Fruit fly (Drosophila melanogaster): Measurements from ENCODE around the gene eIF4E1.

Gene eIF4E1

DNA sequence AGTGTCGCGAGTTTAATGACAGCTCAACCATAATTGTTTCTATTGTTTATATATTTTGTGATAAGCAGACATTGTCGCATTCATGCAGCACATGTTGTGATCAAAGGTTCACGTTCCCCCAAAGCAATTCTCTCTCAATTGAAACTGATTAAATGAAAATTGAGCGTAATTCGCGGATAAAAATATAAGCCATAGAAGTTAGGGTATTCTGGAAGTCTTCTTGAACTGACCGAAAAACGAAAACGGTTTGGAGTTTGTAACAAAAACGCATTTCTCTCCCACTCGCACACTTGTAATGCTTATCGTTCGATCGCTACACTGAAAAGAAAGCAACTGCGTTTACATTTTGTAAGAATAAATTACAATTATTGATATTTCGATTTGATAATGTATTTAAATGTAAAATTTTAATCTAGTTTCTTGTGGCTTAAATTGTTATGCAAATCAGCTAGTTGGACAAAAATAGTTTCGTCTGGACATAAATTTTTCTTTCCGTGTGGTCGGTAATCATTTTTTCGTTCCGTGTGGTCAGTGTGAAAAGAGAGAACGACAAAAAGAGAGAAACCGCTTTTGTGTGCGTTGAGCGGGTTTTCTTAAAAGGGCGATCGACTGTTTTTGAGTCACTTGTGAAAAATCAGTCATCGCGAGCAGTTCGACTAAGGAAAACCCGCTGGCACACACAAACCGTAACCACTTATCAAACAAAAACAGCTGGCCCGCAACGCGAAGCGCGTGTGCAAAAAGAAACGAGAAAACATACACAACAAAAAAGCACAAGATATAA, 20.6 kb upstream of the eIF4E1 start, which contains the start of gene aay (continued):
- TF ChIP-seq gcm (GFP tag; optimal IDR thresholded peaks at IDR 0.05) (peak; percentile 100), nmo (GFP tag; optimal IDR thresholded peaks at IDR 0.05) (peak; percentile 99), ham (GFP tag; IDR thresholded peaks at IDR 0.05) (peak; percentile 92), Hey (tag; optimal IDR thresholded peaks at IDR 0.05) (peak; percentile 79), CG4424 (GFP tag; optimal IDR thresholded peaks at IDR 0.05) (peak; percentile 99), nerfin-2 (GFP tag; IDR thresholded peaks at IDR 0.05; ENCODE audit: partially characterized antibody) (no peak), CG12391 (tag; optimal IDR thresholded peaks at IDR 0.05) (peak; percentile 100), ap (GFP tag; IDR thresholded peaks at IDR 0.05) (peak; percentile 97), psq (GFP tag; optimal IDR thresholded peaks at IDR 0.05) (peak; percentile 96), tap (tag; optimal IDR thresholded peaks at IDR 0.05) (peak; percentile 99), CG12219 (GFP tag; optimal IDR thresholded peaks at IDR 0.05) (peak; percentile 98), Fer3 (tag; optimal IDR thresholded peaks at IDR 0.05) (peak; percentile 99), h (optimal IDR thresholded peaks at IDR 0.05) (no peak), CG43689 (GFP tag; IDR thresholded peaks at IDR 0.05) (peak; percentile 90), ase (GFP tag; IDR thresholded peaks at IDR 0.05) (peak; percentile 98), CG13624 (GFP tag; optimal IDR thresholded peaks at IDR 0.05) (peak; percentile 99), CG10654 (GFP tag; optimal IDR thresholded peaks at IDR 0.05) (peak; percentile 98), CG17359 (tag; optimal IDR thresholded peaks at IDR 0.05) (peak; percentile 99), B-H1 (GFP tag; IDR thresholded peaks at IDR 0.05) (peak; percentile 97), CG7963 (GFP tag; IDR thresholded peaks at IDR 0.05; ENCODE audit: partially characterized antibody) (no peak), CG12744 (GFP tag; optimal IDR thresholded peaks at IDR 0.05) (peak; percentile 98), Neu2 (GFP tag; optimal IDR thresholded peaks at IDR 0.05; ENCODE audit: borderline replicate concordance) (peak; percentile 93), HLH4C (GFP tag; IDR thresholded peaks at IDR 0.05; ENCODE audit: partially characterized antibody) (0 out of 3 replicates have a peak, but pooled peaks have one; percentile 37), CG15696 (tag; optimal IDR thresholded peaks at IDR 0.05) (peak; percentile 99), CG10274 (GFP tag; optimal IDR thresholded peaks at IDR 0.05) (peak; percentile 92), CG4707 (GFP tag; optimal IDR thresholded peaks at IDR 0.05) (peak; percentile 97), zen (tag; optimal IDR thresholded peaks at IDR 0.05) (peak; percentile 99), gt (GFP tag; IDR thresholded peaks at IDR 0.05) (peak; percentile 96), sd (tag; optimal IDR thresholded peaks at IDR 0.05) (peak; percentile 96), pan (optimal IDR thresholded peaks at IDR 0.05) (no peak), pan (GFP tag; optimal IDR thresholded peaks at IDR 0.05 in 1 of 2, IDR thresholded peaks at IDR 0.05 in 1 of 2) (peak in 1 of 2 experiments; percentile 98), CG14014 (GFP tag; IDR thresholded peaks at IDR 0.05) (peak; percentile 97), crc (GFP tag; optimal IDR thresholded peaks at IDR 0.05) (peak; percentile 94), CG16863 (GFP tag; optimal IDR thresholded peaks at IDR 0.05) (peak; percentile 97), peb (GFP tag; IDR thresholded peaks at IDR 0.05) (peak; percentile 96), CG12155 (GFP tag; optimal IDR thresholded peaks at IDR 0.05) (peak; percentile 97), CG2116 (GFP tag; optimal IDR thresholded peaks at IDR 0.05) (peak; percentile 91), H2.0 (GFP tag; IDR thresholded peaks at IDR 0.05) (peak; percentile 97), sug (tag; optimal IDR thresholded peaks at IDR 0.05) (peak; percentile 98), ttk (GFP tag; IDR thresholded peaks at IDR 0.05) (peak; percentile 98), ems (GFP tag; optimal IDR thresholded peaks at IDR 0.05) (peak; percentile 98), run (tag; optimal IDR thresholded peaks at IDR 0.05) (peak; percentile 99), Hr3 (GFP tag; optimal IDR thresholded peaks at IDR 0.05) (peak; percentile 99), CG17912 (GFP tag; optimal IDR thresholded peaks at IDR 0.05) (peak; percentile 79), CG13287 (GFP tag; IDR thresholded peaks at IDR 0.05; ENCODE audit: partially characterized antibody) (peak; percentile 63), CG32532 (GFP tag; IDR thresholded peaks at IDR 0.05) (peak; percentile 98), PHDP (tag; optimal IDR thresholded peaks at IDR 0.05) (peak; percentile 99), GATAe (GFP tag; conservative IDR thresholded peaks at IDR 0.05) (peak; percentile 97), crol (GFP tag; IDR thresholded peaks at IDR 0.05) (peak; percentile 79), CG12942 (GFP tag; optimal IDR thresholded peaks at IDR 0.05) (peak; percentile 99)
